Worm (Caenorhabditis elegans) whole organism, early embryonic: ENCODE results near the gene W01G7.4.

Source experiments
- ama-1 ChIP-seq: fragments of 150-350 bp; optimal IDR thresholded peaks from 2 replicates; lab custom pipeline; 2014
- ceh-36 ChIP-seq: sonication (generic microtip); optimal IDR thresholded peaks from 2 replicates; lab custom pipeline; 2016; ENCODE audit warnings: missing genetic modification characterization, inconsistent platforms, missing compliant biosample characterization
- ets-7 ChIP-seq: sonication (generic microtip); optimal IDR thresholded peaks from 2 replicates; lab custom pipeline; 2016; ENCODE audit warnings: missing genotype, missing genetic modification characterization, missing compliant biosample characterization

DNA sequence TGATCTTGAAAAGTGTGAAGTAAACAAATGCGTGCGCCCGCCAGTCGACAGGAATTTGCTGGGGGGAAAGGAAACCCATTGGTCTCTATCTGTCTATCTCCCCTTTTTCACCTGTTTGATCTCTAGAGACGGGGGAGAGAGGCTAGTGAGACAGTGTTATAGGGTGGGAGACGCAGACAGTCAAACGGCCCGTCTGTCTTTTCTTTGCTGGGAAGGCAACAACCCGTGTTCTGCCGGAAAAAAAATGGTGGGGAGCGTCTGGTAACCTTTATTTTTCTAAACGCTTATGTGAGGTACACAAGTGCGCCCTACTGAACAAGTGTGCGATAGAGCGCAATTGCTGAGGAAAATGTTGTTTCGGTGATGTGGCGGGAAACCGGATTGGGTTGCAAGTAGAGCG lies 10.0 kb upstream of the W01G7.4 start:
- TF ChIP-seq ceh-36 (tag; lab: Kevin White, UChicago) (no peak), ets-7 (tag; lab: Kevin White, UChicago) (no peak), ama-1 (no peak)
